Worm (Caenorhabditis elegans) whole organism, L2 larva: Measurements from ENCODE around the gene F08D12.3.

Source experiments
- F13H6.1 ChIP-seq: sonication (generic microtip); optimal IDR thresholded peaks from 2 replicates; lab custom pipeline; 2016; ENCODE audit warnings: missing genetic modification characterization, missing compliant biosample characterization
- alr-1 ChIP-seq: fragments of 150-350 bp; optimal IDR thresholded peaks from 2 replicates; lab custom pipeline; 2014; ENCODE audit warnings: missing biosample characterization, missing genetic modification characterization
- aly-2 ChIP-seq: fragments of 150-350 bp; optimal IDR thresholded peaks from 2 replicates; lab custom pipeline; 2014; ENCODE audit warnings: missing biosample characterization, missing genetic modification characterization
- ama-1 ChIP-seq: fragments of 150-350 bp; optimal IDR thresholded peaks from 2 replicates; lab custom pipeline; 2018; ENCODE audit warnings: inconsistent platforms
- blmp-1 ChIP-seq: sonication (generic microtip); optimal IDR thresholded peaks from 2 replicates; lab custom pipeline; 2017; ENCODE audit warnings: missing genetic modification characterization, mild to moderate bottlenecking, missing compliant biosample characterization, antibody characterized with exemption, moderate library complexity; ENCODE audit not compliant: insufficient read depth
- dmd-4 ChIP-seq: sonication (generic microtip); optimal IDR thresholded peaks from 2 replicates; lab custom pipeline; 2017; ENCODE audit warnings: missing biosample characterization, missing genetic modification characterization
- egl-27 ChIP-seq: sonication (generic microtip); optimal IDR thresholded peaks from 3 replicates; lab custom pipeline; 2017; ENCODE audit warnings: missing biosample characterization, missing genetic modification reagents, missing genetic modification characterization
- fos-1 ChIP-seq: fragments of 150-350 bp; optimal IDR thresholded peaks from 2 replicates; lab custom pipeline; 2014; ENCODE audit warnings: missing biosample characterization, missing genetic modification characterization
- lin-13 ChIP-seq: fragments of 150-350 bp; optimal IDR thresholded peaks from 2 replicates; lab custom pipeline; 2014; ENCODE audit warnings: missing biosample characterization, missing genetic modification reagents, missing genetic modification characterization
- mab-5 ChIP-seq: fragments of 150-350 bp; optimal IDR thresholded peaks from 2 replicates; lab custom pipeline; 2014; ENCODE audit warnings: missing biosample characterization, missing genetic modification characterization
- nhr-129 ChIP-seq: fragments of 150-350 bp; optimal IDR thresholded peaks from 2 replicates; lab custom pipeline; 2014; ENCODE audit warnings: missing biosample characterization, missing genetic modification characterization
- nhr-77 ChIP-seq: fragments of 150-350 bp; optimal IDR thresholded peaks from 2 replicates; lab custom pipeline; 2014; ENCODE audit warnings: missing biosample characterization, missing genetic modification characterization
- unc-62 ChIP-seq: fragments of 150-350 bp; optimal IDR thresholded peaks from 2 replicates; lab custom pipeline; 2014; ENCODE audit warnings: missing biosample characterization, missing genetic modification reagents, missing genetic modification characterization
- ztf-11 ChIP-seq: sonication (generic microtip); optimal IDR thresholded peaks from 2 replicates; lab custom pipeline; 2017; ENCODE audit warnings: missing biosample characterization, missing genetic modification characterization

ce11 chrII:2756351-2756750 lies 23.0 kb upstream of the F08D12.3 start:
- TF ChIP-seq nhr-129 (no peak), unc-62 (GFP tag; lab: Kevin White, UChicago) (no peak), F13H6.1 (tag; lab: Kevin White, UChicago) (no peak), lin-13 (GFP tag; lab: Kevin White, UChicago) (no peak), dmd-4 (no peak), nhr-77 (no peak), egl-27 (tag; lab: Kevin White, UChicago) (no peak), fos-1 (tag; lab: Kevin White, UChicago) (no peak), ztf-11 (tag; lab: Kevin White, UChicago) (no peak), aly-2 (tag; lab: Kevin White, UChicago) (no peak), ama-1 (no peak), mab-5 (tag; lab: Kevin White, UChicago) (no peak), alr-1 (tag; lab: Kevin White, UChicago) (no peak), blmp-1 (tag; lab: Kevin White, UChicago) (no peak)
